Fruit fly (Drosophila melanogaster) whole organism, embryonic: ENCODE results near the gene CG7739.

Experiments used
- ATbp ChIP-seq: fragments of 200-800 bp; sonication (Bioruptor generic); optimal IDR thresholded peaks from 2 replicates; lab custom pipeline; 2017; ENCODE audit warnings: missing biosample characterization, mild to moderate bottlenecking, missing genetic modification characterization, missing genetic modification reagents
- Abd-B ChIP-seq: fragments of 200-800 bp; sonication (Bioruptor generic); optimal IDR thresholded peaks from 2 replicates; lab custom pipeline; 2018; ENCODE audit warnings: missing biosample characterization, mild to moderate bottlenecking, missing genetic modification characterization, moderate library complexity
- Bgb ChIP-seq: fragments of 200-800 bp; sonication (Bioruptor generic); IDR thresholded peaks from 2 replicates; pipeline ENCODE4 v1.3.6; 2022; ENCODE audit warnings: missing biosample characterization, missing genetic modification characterization; ENCODE audit not compliant: partially characterized antibody
- CG12942 ChIP-seq: fragments of 200-800 bp; sonication (Bioruptor generic); optimal IDR thresholded peaks from 3 replicates; lab custom pipeline; 2016; ENCODE audit warnings: missing biosample characterization, missing genetic modification characterization
- CG14667 ChIP-seq: fragments of 200-800 bp; sonication (Bioruptor generic); IDR thresholded peaks from 2 replicates; pipeline ENCODE4 v1.3.6; 2022; ENCODE audit warnings: missing biosample characterization, missing genetic modification characterization
- CG16813 ChIP-seq: fragments of 200-800 bp; sonication (Bioruptor generic); IDR thresholded peaks from 3 replicates; pipeline ENCODE4 v1.3.6; 2022; ENCODE audit warnings: missing biosample characterization, missing genetic modification characterization; ENCODE audit not compliant: partially characterized antibody
- CG17359 ChIP-seq: fragments of 200-800 bp; sonication (Bioruptor generic); optimal IDR thresholded peaks from 3 replicates; lab custom pipeline; 2018; ENCODE audit warnings: missing biosample characterization, mild to moderate bottlenecking, missing genetic modification characterization, moderate library complexity
- CG17385 ChIP-seq: fragments of 200-800 bp; sonication (Bioruptor generic); optimal IDR thresholded peaks from 3 replicates; lab custom pipeline; 2018; ENCODE audit warnings: missing biosample characterization, mild to moderate bottlenecking, missing genetic modification characterization
- CG18619 ChIP-seq: fragments of 200-800 bp; sonication (Bioruptor generic); optimal IDR thresholded peaks from 3 replicates; lab custom pipeline; 2017; ENCODE audit warnings: missing biosample characterization, mild to moderate bottlenecking, missing genetic modification characterization
- CG2120 ChIP-seq: fragments of 200-800 bp; sonication (Bioruptor generic); optimal IDR thresholded peaks from 3 replicates; lab custom pipeline; 2016; ENCODE audit warnings: missing biosample characterization, missing genetic modification characterization
- CG31365 ChIP-seq: fragments of 200-800 bp; sonication (Bioruptor generic); optimal IDR thresholded peaks from 2 replicates; lab custom pipeline; 2018; ENCODE audit warnings: missing biosample characterization, mild to moderate bottlenecking, missing genetic modification characterization
- CG3407 ChIP-seq: fragments of 200-800 bp; sonication (Bioruptor generic); optimal IDR thresholded peaks from 2 replicates; lab custom pipeline; 2018; ENCODE audit warnings: missing biosample characterization, mild to moderate bottlenecking, missing genetic modification characterization
- CG34224 ChIP-seq: fragments of 200-800 bp; sonication (Bioruptor generic); IDR thresholded peaks from 3 replicates; pipeline ENCODE4 v1.3.6; 2022; ENCODE audit warnings: missing biosample characterization, missing genetic modification characterization; ENCODE audit not compliant: partially characterized antibody
- CG42726 ChIP-seq: fragments of 200-800 bp; sonication (Bioruptor generic); IDR thresholded peaks from 2 replicates; pipeline ENCODE4 v1.3.6; 2022; ENCODE audit warnings: missing biosample characterization, missing genetic modification characterization; ENCODE audit not compliant: partially characterized antibody
- CG4424 ChIP-seq: fragments of 200-800 bp; sonication (Bioruptor generic); optimal IDR thresholded peaks from 3 replicates; lab custom pipeline; 2016; ENCODE audit warnings: missing biosample characterization, missing genetic modification characterization
- CG5180 ChIP-seq: fragments of 200-800 bp; sonication (Bioruptor generic); optimal IDR thresholded peaks from 3 replicates; lab custom pipeline; 2017; ENCODE audit warnings: missing biosample characterization, missing genetic modification characterization, mild to moderate bottlenecking, moderate library complexity, missing genetic modification reagents
- CG9727 ChIP-seq: fragments of 200-800 bp; sonication (Bioruptor generic); optimal IDR thresholded peaks from 3 replicates; lab custom pipeline; 2017; ENCODE audit warnings: missing biosample characterization, mild to moderate bottlenecking, missing genetic modification characterization
- CG9817 ChIP-seq: fragments of 200-800 bp; sonication (Bioruptor generic); optimal IDR thresholded peaks from 2 replicates; lab custom pipeline; 2018; ENCODE audit warnings: missing biosample characterization, mild to moderate bottlenecking, missing genetic modification characterization, moderate library complexity
- Dp ChIP-seq: fragments of 200-800 bp; sonication (Bioruptor generic); optimal IDR thresholded peaks from 2 replicates; lab custom pipeline; 2018; ENCODE audit warnings: missing biosample characterization, mild to moderate bottlenecking, missing genetic modification characterization, moderate library complexity
- ERR ChIP-seq: fragments of 200-800 bp; sonication (Bioruptor generic); optimal IDR thresholded peaks from 2 replicates; lab custom pipeline; 2016; ENCODE audit warnings: missing biosample characterization, missing genetic modification characterization
- Gsc ChIP-seq: fragments of 200-800 bp; sonication (Bioruptor generic); IDR thresholded peaks from 2 replicates; pipeline ENCODE4 v1.3.6; 2022; ENCODE audit warnings: missing biosample characterization, missing genetic modification characterization
- HLHmδ ChIP-seq: fragments of 200-800 bp; sonication (Bioruptor generic); optimal IDR thresholded peaks from 2 replicates; lab custom pipeline; 2018; ENCODE audit warnings: missing biosample characterization, mild to moderate bottlenecking, missing genetic modification characterization, moderate library complexity
- MTF-1 ChIP-seq: fragments of 200-800 bp; sonication (Bioruptor generic); optimal IDR thresholded peaks from 2 replicates; lab custom pipeline; 2018; ENCODE audit warnings: missing biosample characterization, mild to moderate bottlenecking, missing genetic modification characterization, borderline replicate concordance
- Optix ChIP-seq: fragments of 200-800 bp; sonication (Bioruptor generic); IDR thresholded peaks from 3 replicates; pipeline ENCODE4 v1.3.6; 2022; ENCODE audit warnings: missing biosample characterization, missing genetic modification characterization
- PHDP ChIP-seq: fragments of 200-800 bp; sonication (Bioruptor generic); optimal IDR thresholded peaks from 3 replicates; lab custom pipeline; 2018; ENCODE audit warnings: missing biosample characterization, mild to moderate bottlenecking, missing genetic modification characterization, moderate library complexity
- Pdp1 ChIP-seq, 2 experiments: fragments of 200-800 bp; sonication (Bioruptor generic); optimal IDR thresholded peaks; 3 replicates each; lab custom pipeline; 2016; ENCODE audit warnings: missing biosample characterization in 2 of 2, missing genetic modification characterization in 2 of 2, mild to moderate bottlenecking in 1 of 2, moderate library complexity in 1 of 2
- Sin3A ChIP-seq: fragments of >200 bp; optimal IDR thresholded peaks from 2 replicates; lab custom pipeline; 2018
- ab ChIP-seq: fragments of 200-800 bp; sonication (Bioruptor generic); optimal IDR thresholded peaks from 2 replicates; lab custom pipeline; 2016; ENCODE audit warnings: missing biosample characterization, missing genetic modification characterization
- bsh ChIP-seq, 2 experiments: fragments of 200-800 bp; sonication (Bioruptor generic); optimal IDR thresholded peaks; 2 replicates each; lab custom pipeline; 2017 to 2018; ENCODE audit warnings: mild to moderate bottlenecking in 2 of 2, missing biosample characterization in 2 of 2, missing genetic modification characterization in 2 of 2, moderate library complexity in 1 of 2
- cad ChIP-seq: fragments of >200 bp; optimal IDR thresholded peaks from 2 replicates; lab custom pipeline; 2017; ENCODE audit warnings: missing biosample characterization, missing genetic modification characterization
- crc ChIP-seq: fragments of 200-800 bp; sonication (Bioruptor generic); optimal IDR thresholded peaks from 2 replicates; lab custom pipeline; 2016; ENCODE audit warnings: missing biosample characterization, missing genetic modification characterization
- crp ChIP-seq, 2 experiments: fragments of 200-800 bp; sonication (Bioruptor generic); optimal IDR thresholded peaks; 2 replicates in 1 of 2; 3 replicates in 1 of 2; lab custom pipeline; 2017; ENCODE audit warnings: missing biosample characterization in 2 of 2, missing genetic modification characterization in 2 of 2, mild to moderate bottlenecking in 1 of 2, moderate library complexity in 1 of 2
- fd3F ChIP-seq: fragments of 200-800 bp; sonication (Bioruptor generic); optimal IDR thresholded peaks from 2 replicates; lab custom pipeline; 2018; ENCODE audit warnings: missing biosample characterization, mild to moderate bottlenecking, missing genetic modification characterization, moderate library complexity
- fru ChIP-seq: fragments of >200 bp; optimal IDR thresholded peaks from 2 replicates; lab custom pipeline; 2017
- ftz-f1 ChIP-seq: fragments of 200-800 bp; sonication (Bioruptor generic); optimal IDR thresholded peaks from 2 replicates; lab custom pipeline; 2016; ENCODE audit warnings: missing biosample characterization, missing genetic modification characterization
- grau ChIP-seq: fragments of 200-800 bp; optimal IDR thresholded peaks from 3 replicates; lab custom pipeline; 2019; ENCODE audit warnings: missing biosample characterization, mild to moderate bottlenecking, missing genetic modification characterization, moderate library complexity
- gt ChIP-seq: fragments of 200-800 bp; sonication (Bioruptor generic); IDR thresholded peaks from 2 replicates; pipeline ENCODE4 v1.3.6; 2022; ENCODE audit warnings: missing biosample characterization, missing genetic modification characterization
- inv ChIP-seq: fragments of 200-800 bp; sonication (Bioruptor generic); IDR thresholded peaks from 2 replicates; pipeline ENCODE4 v1.3.6; 2022; ENCODE audit warnings: missing biosample characterization, missing genetic modification characterization; ENCODE audit not compliant: partially characterized antibody
- kni ChIP-seq: fragments of 200-800 bp; sonication (Bioruptor generic); optimal IDR thresholded peaks from 3 replicates; lab custom pipeline; 2017; ENCODE audit warnings: mild to moderate bottlenecking, missing biosample characterization, missing genetic modification reagents, missing genetic modification characterization
- lmd ChIP-seq: fragments of 200-800 bp; sonication (Bioruptor generic); IDR thresholded peaks from 2 replicates; pipeline ENCODE4 v1.3.6; 2022; ENCODE audit warnings: missing biosample characterization, missing genetic modification characterization
- luna ChIP-seq: fragments of 200-800 bp; sonication (Bioruptor generic); optimal IDR thresholded peaks from 2 replicates; lab custom pipeline; 2016; ENCODE audit warnings: missing biosample characterization, missing genetic modification characterization
- nau ChIP-seq: fragments of 200-800 bp; sonication (Bioruptor generic); optimal IDR thresholded peaks from 3 replicates; lab custom pipeline; 2017; ENCODE audit warnings: missing biosample characterization, mild to moderate bottlenecking, missing genetic modification characterization, missing genetic modification reagents
- pfk ChIP-seq: fragments of 200-800 bp; sonication (Bioruptor generic); optimal IDR thresholded peaks from 2 replicates; lab custom pipeline; 2018; ENCODE audit warnings: missing biosample characterization, mild to moderate bottlenecking, missing genetic modification characterization, moderate library complexity
- rib ChIP-seq: fragments of 200-800 bp; sonication (Bioruptor generic); IDR thresholded peaks from 2 replicates; pipeline ENCODE4 v1.3.6; 2022; ENCODE audit warnings: missing biosample characterization, missing genetic modification characterization
- seq ChIP-seq: fragments of 200-800 bp; sonication (Bioruptor generic); IDR thresholded peaks from 2 replicates; pipeline ENCODE4 v1.3.6; 2022; ENCODE audit warnings: missing biosample characterization, missing genetic modification characterization
- shn ChIP-seq: fragments of 200-800 bp; sonication (Bioruptor generic); optimal IDR thresholded peaks from 3 replicates; lab custom pipeline; 2016; ENCODE audit warnings: missing biosample characterization, missing genetic modification characterization
- sisA ChIP-seq: fragments of 200-800 bp; sonication (Bioruptor generic); IDR thresholded peaks from 2 replicates; pipeline ENCODE4 v1.3.6; 2022; ENCODE audit warnings: missing biosample characterization, missing genetic modification characterization
- tin ChIP-seq: fragments of 200-800 bp; sonication (Bioruptor generic); optimal IDR thresholded peaks from 3 replicates; lab custom pipeline; 2016; ENCODE audit warnings: missing biosample characterization, missing genetic modification characterization
- usp ChIP-seq: fragments of >200 bp; optimal IDR thresholded peaks from 2 replicates; lab custom pipeline; 2017; ENCODE audit warnings: missing biosample characterization, missing genetic modification characterization

Gene CG7739

dm6 chr3L:15544455-15545415 lies 18.1 kb downstream of the CG7739 start (continued):
- no peak for TF ChIP-seq CG16813 (GFP tag; lab: Robert Waterston, UW)
- TF ChIP-seq crc (GFP tag; lab: Kevin White, UChicago), result no peak
- TF ChIP-seq tin (GFP tag; lab: Kevin White, UChicago), result no peak
- TF ChIP-seq Abd-B (GFP tag; lab: Kevin White, UChicago), result no peak
- TF ChIP-seq crp (GFP tag; optimal IDR thresholded peaks at IDR 0.05; lab: Kevin White, UChicago), result no peak
- TF ChIP-seq fru (lab: Kevin White, UChicago), result no peak
- TF ChIP-seq CG4424 (GFP tag; lab: Kevin White, UChicago), result peak; percentile 15
- no peak for TF ChIP-seq fd3F (GFP tag; lab: Kevin White, UChicago)
- no peak for TF ChIP-seq rib
- TF ChIP-seq kni, result peak; percentile 17
- TF ChIP-seq ERR (GFP tag; lab: Kevin White, UChicago), result no peak
- TF ChIP-seq Gsc, result no peak
- TF ChIP-seq CG9727 (GFP tag; lab: Kevin White, UChicago), result no peak
- no peak for TF ChIP-seq Sin3A
- no peak for TF ChIP-seq Bgb (GFP tag; lab: Robert Waterston, UW)
- peak in 1 of 2 experiments; percentile 20 for TF ChIP-seq bsh (GFP tag; optimal IDR thresholded peaks at IDR 0.05; lab: Kevin White, UChicago)
- TF ChIP-seq ab (GFP tag; lab: Kevin White, UChicago), result no peak
- TF ChIP-seq CG3407 (GFP tag; lab: Kevin White, UChicago), result no peak
- no peak for TF ChIP-seq CG18619
- no peak for TF ChIP-seq CG9817 (tag; lab: Kevin White, UChicago)
- TF ChIP-seq CG42726 (GFP tag; lab: Robert Waterston, UW), result no peak
- TF ChIP-seq shn (GFP tag; lab: Kevin White, UChicago), result no peak
- TF ChIP-seq inv (GFP tag; lab: Robert Waterston, UW), result no peak
- 0 out of 2 replicates have a peak, but pooled peaks have one; percentile 17 for TF ChIP-seq lmd
- no peak for TF ChIP-seq cad (GFP tag; lab: Kevin White, UChicago)
- no peak for TF ChIP-seq pfk
- no peak for TF ChIP-seq Optix (GFP tag; lab: Robert Waterston, UW)
- no peak for TF ChIP-seq HLHmδ (GFP tag; lab: Kevin White, UChicago)
- TF ChIP-seq grau (tag; lab: Kevin White, UChicago), result no peak
- no peak for TF ChIP-seq CG17385 (GFP tag; lab: Kevin White, UChicago)
- TF ChIP-seq CG5180, result no peak
- TF ChIP-seq PHDP (tag; lab: Kevin White, UChicago), result no peak
- TF ChIP-seq CG12942 (GFP tag; lab: Kevin White, UChicago), result no peak
- no peak for TF ChIP-seq CG17359
- TF ChIP-seq seq (GFP tag; lab: Robert Waterston, UW), result no peak
- TF ChIP-seq MTF-1 (GFP tag; lab: Kevin White, UChicago), result no peak
- no peak for TF ChIP-seq CG34224 (GFP tag; lab: Robert Waterston, UW)
- no peak for TF ChIP-seq Pdp1 (GFP tag; optimal IDR thresholded peaks at IDR 0.05; lab: Kevin White, UChicago)
- TF ChIP-seq CG2120, result no peak
- no peak for TF ChIP-seq nau (GFP tag; lab: Kevin White, UChicago)
- TF ChIP-seq sisA (GFP tag; lab: Robert Waterston, UW), result no peak
- TF ChIP-seq luna, result no peak
- no peak for TF ChIP-seq ftz-f1
- no peak for TF ChIP-seq gt
- TF ChIP-seq CG14667 (GFP tag; lab: Robert Waterston, UW), result no peak
- TF ChIP-seq usp (GFP tag; lab: Kevin White, UChicago), result no peak
- TF ChIP-seq CG31365 (tag; lab: Kevin White, UChicago), result no peak
- no peak for TF ChIP-seq Dp
- no peak for TF ChIP-seq ATbp
